Fruit fly (Drosophila melanogaster): ENCODE measurements around the gene CG14645.

dm6 chr3R:4319507-4320138, 15.3 kb upstream of the CG14645 start, which contains the start of gene CG9795:
- TF ChIP-seq CTCF (optimal IDR thresholded peaks at IDR 0.05) (no peak), CG8478 (optimal IDR thresholded peaks at IDR 0.05) (no peak)

All from S2 (cell line).